Fruit fly (Drosophila melanogaster): ENCODE results near the gene slp1.

Gene slp1

DNA sequence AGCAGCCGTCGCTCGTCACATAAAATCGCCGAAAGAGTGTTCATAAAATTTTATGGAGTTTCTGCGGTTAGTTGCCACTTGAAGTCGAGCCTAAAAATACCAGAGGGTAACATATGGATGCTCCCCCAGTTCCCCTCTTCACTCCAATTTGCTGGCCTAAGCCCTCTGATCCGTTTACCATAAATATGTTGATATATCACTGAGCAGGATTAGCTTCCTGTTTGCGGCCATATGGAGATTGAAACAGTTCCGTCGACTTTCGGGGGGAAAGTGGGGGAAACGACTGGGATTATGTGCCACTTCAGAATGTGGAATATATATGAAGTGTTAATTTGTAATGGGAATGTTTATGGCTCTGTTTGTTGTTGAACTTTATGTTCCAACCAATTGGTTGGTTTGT lies 11.3 kb upstream of the slp1 start:
- no peak for TF ChIP-seq Myc (optimal IDR thresholded peaks at IDR 0.05)
- TF ChIP-seq psq (optimal IDR thresholded peaks at IDR 0.05): no peak
- TF ChIP-seq ttk (optimal IDR thresholded peaks at IDR 0.05): no peak
- TF ChIP-seq Sin3A (optimal IDR thresholded peaks at IDR 0.05): no peak
- TF ChIP-seq insv (optimal IDR thresholded peaks at IDR 0.05): no peak
- TF ChIP-seq h (optimal IDR thresholded peaks at IDR 0.05): no peak

DNA sequence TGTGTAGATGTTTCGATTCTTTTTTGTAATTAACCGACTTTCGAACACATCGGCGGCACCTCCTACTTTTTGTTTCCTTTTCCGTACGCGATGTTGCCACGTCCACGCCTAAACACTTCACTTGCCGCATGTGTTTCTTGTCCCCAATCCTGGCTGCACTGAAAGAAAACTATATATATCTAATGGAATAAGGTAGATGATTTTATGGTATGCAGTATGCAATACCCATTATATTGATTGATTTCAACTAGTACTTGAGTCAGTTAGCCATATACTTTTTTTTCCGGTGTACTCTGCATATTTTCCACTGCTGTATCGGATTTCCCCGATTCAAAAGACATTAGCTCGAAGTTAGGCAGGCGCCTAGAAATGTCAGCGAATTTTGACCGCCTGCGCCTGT lies 6.6 kb upstream of the slp1 start:
- TF ChIP-seq h (optimal IDR thresholded peaks at IDR 0.05) (no peak), ttk (optimal IDR thresholded peaks at IDR 0.05) (no peak), Sin3A (optimal IDR thresholded peaks at IDR 0.05) (no peak), psq (optimal IDR thresholded peaks at IDR 0.05) (no peak), Myc (optimal IDR thresholded peaks at IDR 0.05) (no peak)

DNA sequence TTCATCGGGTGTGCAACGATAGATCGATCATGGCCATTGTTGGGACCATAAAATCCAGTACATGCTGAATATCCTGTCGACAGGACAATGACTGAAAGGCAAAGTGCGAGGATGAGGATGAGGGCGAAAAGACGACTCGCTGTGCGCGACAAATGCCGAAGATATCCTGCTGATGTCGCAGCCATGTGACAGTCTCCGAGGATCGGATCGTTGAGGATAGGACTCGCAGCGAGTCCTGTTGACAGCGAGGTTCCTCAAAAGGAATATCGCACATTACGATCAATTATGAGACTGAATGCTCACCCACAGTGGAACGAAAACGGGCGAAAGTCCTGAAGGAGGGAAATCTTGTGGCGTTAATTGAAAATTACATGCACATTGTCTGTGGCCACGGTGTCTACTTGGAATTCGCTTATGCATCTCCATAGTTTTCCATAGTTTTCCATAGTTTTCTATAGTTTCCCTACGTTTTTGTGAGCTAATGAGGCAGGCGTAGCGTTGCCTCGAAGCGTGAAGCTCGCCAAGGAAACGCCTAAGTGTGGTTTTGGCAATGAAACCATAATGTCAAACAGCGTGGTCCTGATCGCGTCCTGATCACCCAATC lies 2.9 kb upstream of the slp1 start:
- no peak for TF ChIP-seq insv (optimal IDR thresholded peaks at IDR 0.05)
- no peak for TF ChIP-seq h (optimal IDR thresholded peaks at IDR 0.05)
- no peak for TF ChIP-seq Myc (optimal IDR thresholded peaks at IDR 0.05)
- TF ChIP-seq psq (optimal IDR thresholded peaks at IDR 0.05): no peak
- no peak for TF ChIP-seq ttk (optimal IDR thresholded peaks at IDR 0.05)
- no peak for TF ChIP-seq Sin3A (optimal IDR thresholded peaks at IDR 0.05)

DNA sequence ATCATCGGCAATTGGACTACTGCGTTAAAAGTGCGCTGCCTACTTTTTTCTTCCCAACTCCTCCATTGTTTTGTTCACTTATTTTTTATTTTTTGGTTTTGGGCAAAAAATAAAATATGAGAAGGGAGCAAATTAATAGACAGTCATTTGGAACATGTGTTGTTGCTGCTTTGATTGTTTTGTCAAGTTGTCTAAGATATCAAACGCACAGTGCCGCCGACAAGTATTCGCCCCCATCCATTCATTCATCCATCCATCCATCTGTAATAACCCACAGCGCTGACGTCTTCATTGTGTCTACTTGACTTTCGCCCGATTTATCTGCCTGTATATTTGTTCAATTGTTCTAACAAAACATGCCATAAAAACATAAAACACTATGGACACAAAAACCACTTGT lies 1.6 kb upstream of the slp1 start:
- TF ChIP-seq insv (optimal IDR thresholded peaks at IDR 0.05) (no peak), Sin3A (optimal IDR thresholded peaks at IDR 0.05) (no peak), ttk (optimal IDR thresholded peaks at IDR 0.05) (no peak), h (optimal IDR thresholded peaks at IDR 0.05) (no peak), psq (optimal IDR thresholded peaks at IDR 0.05) (no peak), Myc (optimal IDR thresholded peaks at IDR 0.05) (no peak)

DNA sequence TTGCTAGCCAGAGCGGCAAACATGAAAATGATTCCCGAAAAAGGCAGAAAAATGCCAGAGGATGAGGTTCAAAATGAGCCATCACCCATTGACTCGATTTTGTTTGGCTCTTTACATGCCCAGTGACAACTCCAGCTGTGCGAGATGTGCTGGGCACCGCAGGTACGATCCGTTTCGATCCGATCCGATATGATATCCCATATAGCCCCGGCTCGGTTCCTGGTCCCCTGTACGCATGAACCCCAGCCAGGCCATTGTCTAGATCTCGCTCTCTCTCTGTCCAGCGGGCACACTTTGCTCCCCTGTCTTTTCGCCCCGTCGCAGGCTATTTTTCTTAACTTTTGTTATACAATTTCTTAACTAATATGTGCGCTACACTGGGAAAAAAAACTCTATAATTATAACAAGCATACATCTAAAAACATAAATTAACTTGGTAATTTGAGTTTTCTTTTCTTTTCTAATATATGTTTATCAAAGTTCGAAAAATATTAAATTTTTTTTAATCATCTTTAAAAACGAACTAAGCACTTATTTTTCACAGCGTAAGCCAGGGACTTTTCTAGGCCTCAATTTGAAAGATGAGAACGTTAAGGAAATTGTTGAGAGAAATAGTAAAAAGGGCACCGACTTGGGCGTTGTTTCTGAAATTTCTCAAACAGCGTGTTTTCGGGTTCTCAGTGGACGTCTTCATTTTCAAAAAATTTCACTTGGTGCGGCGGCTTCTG lies 2.1 kb downstream of the slp1 start:
- no peak for TF ChIP-seq psq (optimal IDR thresholded peaks at IDR 0.05)
- no peak for TF ChIP-seq h (optimal IDR thresholded peaks at IDR 0.05)
- TF ChIP-seq Myc (optimal IDR thresholded peaks at IDR 0.05): no peak
- TF ChIP-seq insv (optimal IDR thresholded peaks at IDR 0.05): no peak
- no peak for TF ChIP-seq ttk (optimal IDR thresholded peaks at IDR 0.05)
- TF ChIP-seq Sin3A (optimal IDR thresholded peaks at IDR 0.05): no peak

DNA sequence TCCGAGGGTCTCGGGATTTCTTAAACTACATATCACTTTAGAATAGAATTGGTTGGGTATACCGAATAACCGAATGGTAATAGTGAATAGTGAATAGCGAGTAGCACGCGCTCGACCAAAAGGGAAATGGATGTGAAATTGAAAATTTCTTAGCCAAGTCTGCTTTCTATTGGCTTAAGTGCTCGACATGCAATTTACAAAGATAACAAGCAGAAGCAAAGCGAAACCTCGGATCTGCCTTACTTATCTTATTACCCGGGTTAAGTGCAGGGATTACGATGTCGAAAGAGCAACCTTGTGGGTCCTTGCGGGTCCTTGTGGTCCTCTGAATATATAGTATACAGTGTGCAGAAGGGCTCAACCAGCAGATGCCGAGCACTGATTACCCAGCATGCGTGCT lies 3.7 kb downstream of the slp1 start:
- TF ChIP-seq Sin3A (optimal IDR thresholded peaks at IDR 0.05): no peak
- TF ChIP-seq h (optimal IDR thresholded peaks at IDR 0.05): no peak
- no peak for TF ChIP-seq ttk (optimal IDR thresholded peaks at IDR 0.05)
- no peak for TF ChIP-seq Myc (optimal IDR thresholded peaks at IDR 0.05)
- TF ChIP-seq insv (optimal IDR thresholded peaks at IDR 0.05): no peak
- no peak for TF ChIP-seq psq (optimal IDR thresholded peaks at IDR 0.05)

DNA sequence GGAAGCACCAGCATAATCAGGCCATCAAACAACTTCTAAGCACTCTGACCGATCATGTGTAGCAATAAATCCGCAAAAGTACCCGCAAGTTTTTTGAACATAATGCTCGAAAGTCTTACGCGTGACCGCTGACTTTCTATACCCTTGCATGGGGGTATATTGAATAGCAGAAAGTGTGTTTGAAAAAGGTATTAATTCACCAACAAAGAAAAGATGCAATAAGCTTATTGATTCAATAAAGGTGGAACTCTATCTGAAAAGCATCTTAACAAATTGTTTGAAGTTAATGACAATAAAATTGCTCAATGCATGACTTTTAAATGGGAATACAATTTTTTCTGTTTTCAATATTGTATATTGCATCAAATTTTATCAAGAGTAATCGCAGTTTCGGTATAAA lies 6.2 kb downstream of the slp1 start:
- TF ChIP-seq psq (optimal IDR thresholded peaks at IDR 0.05) (no peak), h (optimal IDR thresholded peaks at IDR 0.05) (no peak), ttk (optimal IDR thresholded peaks at IDR 0.05) (no peak), insv (optimal IDR thresholded peaks at IDR 0.05) (no peak), Myc (optimal IDR thresholded peaks at IDR 0.05) (no peak), Sin3A (optimal IDR thresholded peaks at IDR 0.05) (no peak)

DNA sequence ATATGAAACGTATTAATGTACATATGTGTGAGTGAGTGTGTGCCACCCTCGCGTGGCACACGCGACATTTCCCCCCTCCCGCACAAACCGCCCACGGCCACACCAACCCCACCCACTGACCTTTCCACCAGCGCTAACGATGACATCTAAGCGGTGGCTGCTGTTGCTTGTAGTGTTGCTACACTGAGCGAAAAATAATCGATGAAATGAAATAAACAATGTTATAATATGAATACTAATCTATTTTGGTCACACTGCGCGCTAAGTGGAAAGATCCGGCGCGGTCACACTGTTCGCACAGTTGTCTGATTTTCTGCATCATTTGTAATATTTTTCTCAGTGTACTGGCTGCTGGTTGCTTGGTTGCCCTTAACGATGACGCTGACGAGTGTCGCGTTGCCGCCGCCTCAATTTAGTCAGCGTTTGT lies 6.8 kb downstream of the slp1 start:
- no peak for TF ChIP-seq Sin3A (optimal IDR thresholded peaks at IDR 0.05)

DNA sequence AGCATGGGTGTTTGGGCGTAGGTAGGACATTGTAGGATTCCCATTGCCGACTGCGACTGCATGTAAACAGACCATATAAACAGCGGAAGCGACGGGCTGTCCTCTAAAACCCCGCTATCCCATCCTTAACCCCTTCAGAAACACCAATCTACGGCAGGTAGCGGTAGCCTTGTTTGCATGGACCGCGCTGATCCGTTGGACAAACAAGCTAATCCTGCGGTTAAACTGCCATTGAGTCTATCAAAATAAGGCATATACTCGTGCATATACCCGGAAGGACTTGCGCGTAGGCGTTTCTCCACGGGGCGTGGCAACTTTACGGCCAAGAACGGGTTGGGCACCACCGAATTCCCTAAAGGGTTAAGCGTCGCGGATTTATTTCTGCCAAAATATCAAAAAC lies 8.4 kb downstream of the slp1 start:
- no peak for TF ChIP-seq Myc (optimal IDR thresholded peaks at IDR 0.05)
- no peak for TF ChIP-seq h (optimal IDR thresholded peaks at IDR 0.05)
- no peak for TF ChIP-seq insv (optimal IDR thresholded peaks at IDR 0.05)
- TF ChIP-seq ttk (optimal IDR thresholded peaks at IDR 0.05): no peak
- no peak for TF ChIP-seq psq (optimal IDR thresholded peaks at IDR 0.05)
- TF ChIP-seq Sin3A (optimal IDR thresholded peaks at IDR 0.05): no peak

DNA sequence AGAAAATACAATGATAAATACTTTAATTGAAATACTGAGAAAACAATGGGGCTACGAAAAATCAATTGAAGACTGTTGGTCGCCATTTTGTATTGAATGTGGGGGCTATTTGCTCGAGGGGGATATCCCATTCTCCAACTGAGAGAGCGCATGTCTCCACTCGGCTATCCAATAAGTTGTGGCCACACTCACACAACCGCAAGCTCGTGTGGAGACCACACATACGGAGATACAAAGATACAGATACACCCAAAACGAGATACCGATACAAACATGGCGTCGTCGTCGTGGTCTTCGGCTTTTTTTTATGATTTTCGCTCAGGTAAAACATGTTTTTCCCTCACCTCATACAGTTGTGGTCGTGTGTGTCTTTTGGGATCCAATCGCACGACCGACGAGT lies 9.7 kb downstream of the slp1 start:
- no peak for TF ChIP-seq Sin3A (optimal IDR thresholded peaks at IDR 0.05)
- no peak for TF ChIP-seq psq (optimal IDR thresholded peaks at IDR 0.05)
- TF ChIP-seq insv (optimal IDR thresholded peaks at IDR 0.05): no peak
- TF ChIP-seq ttk (optimal IDR thresholded peaks at IDR 0.05): no peak
- no peak for TF ChIP-seq h (optimal IDR thresholded peaks at IDR 0.05)
- no peak for TF ChIP-seq Myc (optimal IDR thresholded peaks at IDR 0.05)

DNA sequence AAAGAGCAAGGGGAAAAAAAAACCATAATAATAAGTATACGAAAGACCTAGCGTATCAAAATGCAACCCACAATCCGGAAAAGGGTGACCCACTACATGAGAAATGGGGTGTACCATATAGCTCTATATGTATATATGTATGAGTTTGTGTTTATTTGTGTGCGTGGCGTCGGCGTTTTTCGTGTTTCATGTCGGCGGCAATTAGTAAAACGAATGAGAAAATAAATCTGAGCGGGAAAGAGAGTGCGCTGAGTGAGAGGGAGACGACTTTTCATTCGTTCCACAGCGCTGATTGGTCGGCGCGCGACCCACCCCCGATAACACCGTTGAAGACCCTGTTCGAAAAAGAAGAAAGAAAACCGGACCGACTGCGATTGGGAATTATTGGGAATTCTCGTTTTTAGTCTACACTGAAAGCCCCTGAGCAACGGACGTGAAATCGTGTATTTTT lies 11.0 kb downstream of the slp1 start, which contains the start of gene slp2:
Gene slp2, plus strand, starts transcription at position 401 of the 451 bp plus-strand sequence.
- TF ChIP-seq insv (optimal IDR thresholded peaks at IDR 0.05) (no peak), Myc (optimal IDR thresholded peaks at IDR 0.05) (no peak), Sin3A (optimal IDR thresholded peaks at IDR 0.05) (no peak), h (optimal IDR thresholded peaks at IDR 0.05) (no peak), psq (optimal IDR thresholded peaks at IDR 0.05) (no peak), ttk (optimal IDR thresholded peaks at IDR 0.05) (no peak)

DNA sequence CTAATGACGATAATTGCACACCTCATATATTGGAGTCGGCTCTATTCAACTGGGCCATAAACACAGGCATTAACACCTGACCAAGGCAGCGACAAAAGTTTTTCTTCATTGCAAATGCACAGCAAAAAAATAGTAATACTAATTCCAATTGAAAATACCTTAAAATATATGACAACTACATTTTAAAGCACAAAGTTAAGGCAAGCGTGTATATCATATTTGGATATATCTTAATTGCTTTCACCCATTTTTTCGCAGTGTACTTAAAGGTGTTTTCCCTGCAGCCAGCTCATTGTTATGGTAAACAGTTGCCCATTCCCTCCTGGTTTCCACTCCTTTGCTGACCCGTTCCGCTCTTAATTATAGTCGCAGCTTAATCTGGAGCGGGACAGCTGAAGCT lies 15.5 kb downstream of the slp1 start:
- no peak for TF ChIP-seq ttk (optimal IDR thresholded peaks at IDR 0.05)
- TF ChIP-seq Myc (optimal IDR thresholded peaks at IDR 0.05): no peak
- no peak for TF ChIP-seq psq (optimal IDR thresholded peaks at IDR 0.05)

DNA sequence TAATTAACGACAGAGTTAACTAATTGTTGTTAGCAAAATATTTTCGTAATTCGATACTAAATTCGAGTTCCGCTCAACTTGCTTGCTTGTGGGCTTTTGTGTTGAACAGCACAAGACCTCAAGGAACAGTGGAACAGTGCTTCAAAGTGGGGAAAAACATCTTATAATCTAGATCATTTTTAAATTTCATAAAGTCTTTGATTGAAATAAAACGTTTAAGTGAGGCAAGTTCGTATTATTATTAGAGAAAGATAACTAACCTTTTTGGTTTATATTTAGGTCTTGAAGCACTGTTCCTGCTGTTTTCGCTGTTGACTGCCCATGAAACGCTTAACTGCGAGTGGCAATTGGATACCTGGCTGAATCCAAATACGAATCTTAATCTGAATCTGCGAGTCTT lies 18.7 kb downstream of the slp1 start:
- TF ChIP-seq Sin3A (optimal IDR thresholded peaks at IDR 0.05) (no peak), h (optimal IDR thresholded peaks at IDR 0.05) (no peak), insv (optimal IDR thresholded peaks at IDR 0.05) (no peak), psq (optimal IDR thresholded peaks at IDR 0.05) (no peak), ttk (optimal IDR thresholded peaks at IDR 0.05) (no peak), Myc (optimal IDR thresholded peaks at IDR 0.05) (no peak)
